Worm (Caenorhabditis elegans) whole organism, young adult: ENCODE results near the gene F25B5.3.

ENCODE experiments used
- B0019.2 ChIP-seq: fragments of 200-800 bp; sonication (Bioruptor generic); conservative IDR thresholded peaks from 2 replicates; pipeline ENCODE4 v1.3.6; 2022; ENCODE audit warnings: missing genetic modification reagents, missing genetic modification characterization, missing compliant biosample characterization
- F23B12.7 ChIP-seq: sonication (generic microtip); optimal IDR thresholded peaks from 2 replicates; lab custom pipeline; 2017; ENCODE audit warnings: missing genetic modification characterization, mild to moderate bottlenecking, missing compliant biosample characterization, antibody characterized with exemption, moderate library complexity; ENCODE audit not compliant: insufficient read depth
- F33H1.4 ChIP-seq: fragments of 200-800 bp; sonication (Bioruptor generic); IDR thresholded peaks from 2 replicates; pipeline ENCODE4 v1.3.6; 2022; ENCODE audit warnings: missing genetic modification reagents, missing genetic modification characterization, missing compliant biosample characterization
- F49E8.2 ChIP-seq: sonication (generic microtip); optimal IDR thresholded peaks from 3 replicates; lab custom pipeline; 2017; ENCODE audit warnings: missing genetic modification characterization, mild to moderate bottlenecking, missing compliant biosample characterization, antibody characterized with exemption, moderate library complexity; ENCODE audit not compliant: insufficient read depth
- F57A8.1 ChIP-seq: fragments of 200-800 bp; sonication (Bioruptor generic); optimal IDR thresholded peaks from 2 replicates; lab custom pipeline; 2018; ENCODE audit warnings: mild to moderate bottlenecking, missing genetic modification characterization, moderate library complexity, missing compliant biosample characterization
- T07F8.4 ChIP-seq: sonication (generic microtip); optimal IDR thresholded peaks from 2 replicates; lab custom pipeline; 2016; ENCODE audit warnings: mild to moderate bottlenecking, missing genetic modification characterization, moderate library complexity, missing compliant biosample characterization
- T26A5.8 ChIP-seq: sonication (generic microtip); optimal IDR thresholded peaks from 2 replicates; lab custom pipeline; 2016; ENCODE audit warnings: missing genetic modification characterization, missing compliant biosample characterization
- Y53G8AR.9 ChIP-seq: fragments of 200-800 bp; sonication (Bioruptor generic); conservative IDR thresholded peaks from 2 replicates; pipeline ENCODE4 v1.3.6; 2022; ENCODE audit warnings: missing genetic modification reagents, missing genetic modification characterization, missing compliant biosample characterization
- Y56A3A.18 ChIP-seq: fragments of 200-800 bp; sonication (Bioruptor generic); IDR thresholded peaks from 2 replicates; pipeline ENCODE4 v1.3.6; 2022; ENCODE audit warnings: missing genetic modification reagents, missing genetic modification characterization, missing compliant biosample characterization
- aptf-3 ChIP-seq: fragments of 200-800 bp; sonication (Bioruptor generic); IDR thresholded peaks from 2 replicates; pipeline ENCODE4 v1.3.6; 2022; ENCODE audit warnings: missing genetic modification characterization, missing compliant biosample characterization
- athp-1 ChIP-seq: sonication (generic microtip); optimal IDR thresholded peaks from 2 replicates; lab custom pipeline; 2017; ENCODE audit warnings: mild to moderate bottlenecking, missing genetic modification characterization, missing compliant biosample characterization
- ccch-3 ChIP-seq: fragments of 200-800 bp; sonication (Bioruptor generic); optimal IDR thresholded peaks from 2 replicates; lab custom pipeline; 2018; ENCODE audit warnings: mild to moderate bottlenecking, missing genetic modification characterization, missing compliant biosample characterization
- cebp-1 ChIP-seq, 2 experiments: fragments of 200-800 bp in 1 of 2; sonication (Bioruptor generic) in 1 of 2; sonication (generic microtip) in 1 of 2; IDR thresholded peaks in 1 of 2; optimal IDR thresholded peaks in 1 of 2; 2 replicates each; pipeline versions ENCODE4 v1.3.6 to Lab custom; 2017 to 2022; ENCODE audit warnings: missing compliant biosample characterization in 2 of 2, missing genetic modification characterization in 2 of 2, mild to moderate bottlenecking in 1 of 2, missing genetic modification reagents in 1 of 2, moderate library complexity in 1 of 2
- ceh-58 ChIP-seq: fragments of 200-800 bp; sonication (Bioruptor generic); IDR thresholded peaks from 2 replicates; pipeline ENCODE4 v1.3.6; 2022; ENCODE audit warnings: missing genetic modification characterization, missing compliant biosample characterization
- dpl-1 ChIP-seq: fragments of 150-350 bp; optimal IDR thresholded peaks from 2 replicates; lab custom pipeline; 2014; ENCODE audit warnings: missing biosample characterization, missing genetic modification reagents, missing genetic modification characterization
- egl-44 ChIP-seq: fragments of 200-800 bp; sonication (Bioruptor generic); IDR thresholded peaks from 2 replicates; pipeline ENCODE4 v1.3.6; 2022; ENCODE audit warnings: missing genetic modification reagents, missing genetic modification characterization, missing compliant biosample characterization
- gei-17 ChIP-seq: fragments of 200-800 bp; sonication (Bioruptor generic); optimal IDR thresholded peaks from 2 replicates; lab custom pipeline; 2018; ENCODE audit warnings: mild to moderate bottlenecking, missing genetic modification characterization, missing compliant biosample characterization
- hmg-1.2 ChIP-seq: fragments of 200-800 bp; sonication (Bioruptor generic); IDR thresholded peaks from 2 replicates; pipeline ENCODE4 v1.3.6; 2022; ENCODE audit warnings: missing genetic modification reagents, missing genetic modification characterization, missing compliant biosample characterization
- lag-1 ChIP-seq: fragments of 200-800 bp; sonication (Bioruptor generic); IDR thresholded peaks from 2 replicates; pipeline ENCODE4 v1.3.6; 2022; ENCODE audit warnings: missing genetic modification reagents, missing genetic modification characterization, missing compliant biosample characterization
- lin-26 ChIP-seq: fragments of 200-800 bp; sonication (Bioruptor generic); IDR thresholded peaks from 2 replicates; pipeline ENCODE4 v1.3.6; 2022; ENCODE audit warnings: missing genetic modification reagents, missing genetic modification characterization, missing compliant biosample characterization
- lsy-27 ChIP-seq: sonication (generic microtip); optimal IDR thresholded peaks from 2 replicates; lab custom pipeline; 2017; ENCODE audit warnings: missing genetic modification characterization, mild to moderate bottlenecking, missing compliant biosample characterization, antibody characterized with exemption, missing genotype, borderline replicate concordance; ENCODE audit not compliant: insufficient read depth
- madf-3 ChIP-seq: fragments of 200-800 bp; sonication (Bioruptor generic); IDR thresholded peaks from 2 replicates; pipeline ENCODE4 v1.3.6; 2022; ENCODE audit warnings: missing genetic modification reagents, missing genetic modification characterization, missing compliant biosample characterization
- madf-6 ChIP-seq: fragments of 200-800 bp; sonication (Bioruptor generic); IDR thresholded peaks from 2 replicates; pipeline ENCODE4 v1.3.6; 2022; ENCODE audit warnings: missing genetic modification reagents, missing genetic modification characterization, missing compliant biosample characterization
- mcd-1 ChIP-seq: fragments of 200-800 bp; sonication (Bioruptor generic); IDR thresholded peaks from 2 replicates; pipeline ENCODE4 v1.3.6; 2022; ENCODE audit warnings: missing genetic modification reagents, missing genetic modification characterization, missing compliant biosample characterization
- mes-4 ChIP-seq: sonication (generic microtip); optimal IDR thresholded peaks from 2 replicates; lab custom pipeline; 2016; ENCODE audit warnings: missing genotype, missing genetic modification characterization, missing compliant biosample characterization
- mxl-1 ChIP-seq: sonication (generic microtip); optimal IDR thresholded peaks from 2 replicates; lab custom pipeline; 2016; ENCODE audit warnings: missing genetic modification characterization, missing compliant biosample characterization
- nfyb-1 ChIP-seq: fragments of 200-800 bp; sonication (Bioruptor generic); IDR thresholded peaks from 2 replicates; pipeline ENCODE4 v1.3.6; 2022; ENCODE audit warnings: missing genetic modification reagents, missing genetic modification characterization, missing compliant biosample characterization
- nhr-80 ChIP-seq: sonication (generic microtip); optimal IDR thresholded peaks from 2 replicates; lab custom pipeline; 2016; ENCODE audit warnings: missing genetic modification characterization, missing compliant biosample characterization
- pha-4 ChIP-seq: fragments of 150-350 bp; sonication (generic microtip); optimal IDR thresholded peaks from 2 replicates; lab custom pipeline; 2014; ENCODE audit warnings: missing biosample characterization, missing genetic modification reagents, missing genetic modification characterization
- somi-1 ChIP-seq: fragments of 200-800 bp; sonication (Bioruptor generic); optimal IDR thresholded peaks from 2 replicates; lab custom pipeline; 2018; ENCODE audit warnings: mild to moderate bottlenecking, missing genetic modification characterization, missing compliant biosample characterization
- tbp1 ChIP-seq: fragments of 200-800 bp; sonication (Bioruptor generic); optimal IDR thresholded peaks from 2 replicates; lab custom pipeline; 2018; ENCODE audit warnings: mild to moderate bottlenecking, missing genetic modification characterization, missing compliant biosample characterization
- xnd-1 ChIP-seq: sonication (generic microtip); optimal IDR thresholded peaks from 2 replicates; lab custom pipeline; 2016; ENCODE audit warnings: missing genotype, missing genetic modification reagents, missing genetic modification characterization, missing compliant biosample characterization
- ztf-25 ChIP-seq: fragments of 200-800 bp; sonication (Bioruptor generic); IDR thresholded peaks from 2 replicates; pipeline ENCODE4 v1.3.6; 2022; ENCODE audit warnings: missing genetic modification reagents, missing genetic modification characterization, missing compliant biosample characterization

F25B5.3 gene

DNA sequence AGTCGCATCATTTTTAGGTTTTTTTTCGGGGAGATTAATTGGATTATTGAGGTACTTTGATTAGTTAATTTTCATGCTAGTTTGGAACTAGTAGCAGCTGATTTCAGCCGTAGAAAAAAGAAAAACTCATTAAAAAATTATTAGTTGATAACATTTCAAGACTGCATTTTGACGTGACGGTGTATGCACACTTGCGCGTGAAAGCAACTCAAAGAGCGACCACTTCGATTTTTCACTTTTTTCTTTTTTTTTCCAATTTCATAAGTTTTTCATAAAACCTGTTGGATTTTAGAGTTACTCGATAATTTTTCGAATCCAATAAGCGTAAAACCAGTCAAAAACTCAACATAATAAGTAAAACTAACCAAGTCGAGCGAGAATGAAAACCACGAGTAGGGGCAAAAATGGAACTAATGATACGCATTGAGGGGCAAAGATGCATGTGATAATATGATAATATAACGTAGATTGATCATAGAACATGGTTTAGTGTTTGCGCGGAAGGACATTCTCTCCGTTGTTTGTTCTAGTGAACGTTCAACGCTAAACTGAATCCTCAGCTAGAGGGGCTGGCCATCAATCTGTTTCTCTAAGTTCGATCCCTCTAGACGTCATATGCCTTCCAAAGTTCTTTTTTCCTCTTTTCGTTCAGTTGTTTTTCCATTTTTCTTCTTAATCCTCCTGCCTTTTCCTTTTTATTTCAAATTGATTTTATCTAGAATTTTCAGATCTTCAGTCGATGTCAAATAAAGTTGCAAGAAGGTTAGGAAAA is at the start of gene F25B5.3, which contains the start of gene F25B5.6:
F25B5.3 (plus strand) TSS at position 722 of the 772 bp plus-strand sequence.
F25B5.6 (minus strand) TSS at position 572 of the 772 bp plus-strand sequence.
- peak; percentile 34 for TF ChIP-seq F23B12.7
- TF ChIP-seq athp-1 (tag; lab: Kevin White, UChicago) = no peak
- TF ChIP-seq mes-4 = no peak
- 0 out of 2 replicates have a peak, but pooled peaks have one; percentile 23 for TF ChIP-seq Y53G8AR.9 (GFP tag; lab: Robert Waterston, UW)
- TF ChIP-seq cebp-1 (GFP tag; IDR thresholded peaks at IDR 0.05; lab: Robert Waterston, UW) = no peak
- TF ChIP-seq cebp-1 (tag; optimal IDR thresholded peaks at IDR 0.05; lab: Kevin White, UChicago) = peak; percentile 18
- TF ChIP-seq lag-1 (GFP tag; lab: Robert Waterston, UW) = no peak
- 0 out of 2 replicates have a peak, but pooled peaks have one; percentile 14 for TF ChIP-seq mcd-1 (GFP tag; lab: Robert Waterston, UW)
- no peak for TF ChIP-seq pha-4 (tag; lab: Kevin White, UChicago)
- no peak for TF ChIP-seq ccch-3 (GFP tag; lab: Kevin White, UChicago)
- no peak for TF ChIP-seq mxl-1 (tag; lab: Kevin White, UChicago)
- TF ChIP-seq dpl-1 = no peak
- TF ChIP-seq hmg-1.2 (GFP tag; lab: Robert Waterston, UW) = no peak
- TF ChIP-seq lsy-27 (tag; lab: Kevin White, UChicago) = no peak
- TF ChIP-seq, all 124 proteins: peak for 4

- TF ChIP-seq hmg-1.2 (GFP tag; lab: Robert Waterston, UW) (peak; percentile 61; the same call in 1 of the 2 replicates), mes-4 (no peak), nhr-80 (tag; lab: Kevin White, UChicago) (peak; percentile 28)
These were observed 48.0 kb upstream of the F25B5.3 start for ce11 chrIII:5900709-5901108.

DNA sequence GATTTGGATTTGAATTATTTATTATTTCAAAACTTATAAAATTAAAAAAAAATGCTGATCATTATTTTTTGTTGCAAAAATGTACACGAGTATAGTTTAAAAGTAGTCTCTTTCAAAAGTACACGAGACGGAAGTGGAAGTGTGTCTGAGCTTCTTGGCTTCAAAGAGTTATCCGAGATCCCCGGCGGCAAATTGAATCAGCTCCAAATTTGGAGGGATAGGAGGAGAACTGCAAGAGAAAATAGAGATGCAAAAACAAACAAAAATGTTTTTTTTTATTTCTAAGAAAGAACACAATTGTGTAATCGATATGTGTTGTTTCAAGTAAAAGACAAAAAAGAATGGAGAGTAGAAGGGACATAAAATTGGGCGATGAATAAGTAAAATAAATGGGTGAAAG is 46.1 kb upstream of the F25B5.3 start:
- TF ChIP-seq mxl-1 (tag; lab: Kevin White, UChicago) (no peak), F49E8.2 (tag; lab: Kevin White, UChicago) (no peak), xnd-1 (tag; lab: Kevin White, UChicago) (no peak), F57A8.1 (GFP tag; lab: Kevin White, UChicago) (no peak), Y56A3A.18 (no peak), lin-26 (no peak), somi-1 (GFP tag; lab: Kevin White, UChicago) (no peak), madf-3 (GFP tag; lab: Robert Waterston, UW) (no peak), egl-44 (GFP tag; lab: Robert Waterston, UW) (no peak)
- TF ChIP-seq, all 124 proteins: peak for 0

- TF ChIP-seq madf-6 (GFP tag; lab: Robert Waterston, UW) = no peak
- no peak for TF ChIP-seq tbp1 (GFP tag; lab: Kevin White, UChicago)
- no peak for TF ChIP-seq F57A8.1 (GFP tag; lab: Kevin White, UChicago)
- TF ChIP-seq aptf-3 (GFP tag; lab: Robert Waterston, UW) = no peak
- TF ChIP-seq nfyb-1 = 0 out of 2 replicates have a peak, but pooled peaks have one; percentile 27
- peak; percentile 19; the same call in 1 of the 2 replicates for TF ChIP-seq F33H1.4 (GFP tag; lab: Robert Waterston, UW)
- TF ChIP-seq T07F8.4 (tag; lab: Kevin White, UChicago) = no peak
- peak; percentile 19; the same call in 1 of the 2 replicates for TF ChIP-seq hmg-1.2 (GFP tag; lab: Robert Waterston, UW)
These were observed 42.6 kb upstream of the F25B5.3 start, which contains the start of gene dpff-1 for ce11 chrIII:5906059-5906458. Gene dpff-1, minus strand, starts transcription at chrIII:5906346.

- TF ChIP-seq B0019.2 (GFP tag; lab: Robert Waterston, UW) (no peak), ztf-25 (no peak), nfyb-1 (no peak), T26A5.8 (tag; lab: Kevin White, UChicago) (no peak), mes-4 (no peak), ceh-58 (GFP tag; lab: Robert Waterston, UW) (no peak), hmg-1.2 (GFP tag; lab: Robert Waterston, UW) (no peak), gei-17 (GFP tag; lab: Kevin White, UChicago) (no peak)
- TF ChIP-seq, all 124 proteins: peak for 0
These were observed 41.9 kb upstream of the F25B5.3 start, which contains the start of gene erd-2.2 for ce11 chrIII:5906749-5907148. Gene erd-2.2, plus strand, starts transcription at chrIII:5907049.
